Worm (Caenorhabditis elegans) whole organism, mixed stage, embryonic: ENCODE results near the gene gegf-1.

Experiments
- M03D4.4 ChIP-seq: sonication (generic microtip); optimal IDR thresholded peaks from 2 replicates; lab custom pipeline; 2017; ENCODE audit warnings: mild to moderate bottlenecking, missing genetic modification characterization, missing compliant biosample characterization
- bed-3 ChIP-seq: fragments of 200-800 bp; sonication (Bioruptor generic); optimal IDR thresholded peaks from 3 replicates; lab custom pipeline; 2018; ENCODE audit warnings: mild to moderate bottlenecking, missing genetic modification characterization, moderate library complexity, missing compliant biosample characterization
- blmp-1 ChIP-seq: fragments of 150-350 bp; optimal IDR thresholded peaks from 2 replicates; lab custom pipeline; 2014; ENCODE audit warnings: missing biosample characterization, missing genetic modification characterization
- ceh-39 ChIP-seq: fragments of 150-350 bp; optimal IDR thresholded peaks from 2 replicates; lab custom pipeline; 2014; ENCODE audit warnings: missing biosample characterization, missing genetic modification characterization
- ceh-43 ChIP-seq: fragments of 200-800 bp; sonication (Bioruptor generic); optimal IDR thresholded peaks from 2 replicates; lab custom pipeline; 2018; ENCODE audit warnings: mild to moderate bottlenecking, missing genetic modification characterization, moderate library complexity, missing compliant biosample characterization
- ceh-83 ChIP-seq: fragments of 200-800 bp; sonication (Bioruptor generic); optimal IDR thresholded peaks from 2 replicates; lab custom pipeline; 2018; ENCODE audit warnings: mild to moderate bottlenecking, missing genetic modification characterization, missing compliant biosample characterization
- ces-1 ChIP-seq: fragments of 150-350 bp; optimal IDR thresholded peaks from 2 replicates; lab custom pipeline; 2014; ENCODE audit warnings: missing biosample characterization, missing genetic modification reagents, missing genetic modification characterization
- cnd-1 ChIP-seq: fragments of 200-800 bp; sonication (Bioruptor generic); optimal IDR thresholded peaks from 2 replicates; lab custom pipeline; 2018; ENCODE audit warnings: mild to moderate bottlenecking, missing genetic modification characterization, missing compliant biosample characterization
- drap-1 ChIP-seq: fragments of 200-800 bp; sonication (Bioruptor generic); optimal IDR thresholded peaks from 3 replicates; lab custom pipeline; 2018; ENCODE audit warnings: mild to moderate bottlenecking, missing genetic modification characterization, missing compliant biosample characterization
- elt-1 ChIP-seq: sonication (generic microtip); optimal IDR thresholded peaks from 2 replicates; lab custom pipeline; 2017; ENCODE audit warnings: missing genetic modification characterization, mild to moderate bottlenecking, missing compliant biosample characterization, antibody characterized with exemption, moderate library complexity, borderline replicate concordance; ENCODE audit not compliant: insufficient read depth
- elt-3 ChIP-seq: fragments of 150-350 bp; optimal IDR thresholded peaks from 2 replicates; lab custom pipeline; 2014; ENCODE audit warnings: missing biosample characterization, missing genetic modification characterization
- flh-1 ChIP-seq: fragments of 200-800 bp; sonication (Bioruptor generic); optimal IDR thresholded peaks from 2 replicates; lab custom pipeline; 2018; ENCODE audit warnings: mild to moderate bottlenecking, missing genetic modification characterization, moderate library complexity, missing compliant biosample characterization
- ham-2 ChIP-seq: fragments of 200-800 bp; sonication (Bioruptor generic); optimal IDR thresholded peaks from 2 replicates; lab custom pipeline; 2018; ENCODE audit warnings: mild to moderate bottlenecking, missing genetic modification characterization, missing compliant biosample characterization
- hlh-1 ChIP-seq: fragments of 150-350 bp; optimal IDR thresholded peaks from 2 replicates; lab custom pipeline; 2014; ENCODE audit warnings: missing biosample characterization, missing genetic modification reagents, missing genetic modification characterization
- lin-13 ChIP-seq: fragments of 150-350 bp; optimal IDR thresholded peaks from 2 replicates; lab custom pipeline; 2014; ENCODE audit warnings: missing biosample characterization, missing genetic modification characterization
- lin-32 ChIP-seq: fragments of 200-800 bp; sonication (Bioruptor generic); optimal IDR thresholded peaks from 2 replicates; lab custom pipeline; 2018; ENCODE audit warnings: mild to moderate bottlenecking, missing genetic modification characterization, missing compliant biosample characterization
- lsy-2 ChIP-seq: fragments of 150-350 bp; optimal IDR thresholded peaks from 2 replicates; lab custom pipeline; 2014; ENCODE audit warnings: missing biosample characterization, missing genetic modification characterization
- mab-5 ChIP-seq: fragments of 150-350 bp; optimal IDR thresholded peaks from 2 replicates; lab custom pipeline; 2014; ENCODE audit warnings: missing biosample characterization, missing genetic modification characterization
- mep-1 ChIP-seq: fragments of 150-350 bp; optimal IDR thresholded peaks from 2 replicates; lab custom pipeline; 2017; ENCODE audit warnings: missing biosample characterization, missing genetic modification reagents, missing genetic modification characterization, inconsistent platforms
- mls-2 ChIP-seq: sonication (generic microtip); optimal IDR thresholded peaks from 2 replicates; lab custom pipeline; 2016; ENCODE audit warnings: mild to moderate bottlenecking, missing genetic modification characterization, moderate library complexity, missing compliant biosample characterization
- nhr-12 ChIP-seq: fragments of 150-350 bp; optimal IDR thresholded peaks from 2 replicates; lab custom pipeline; 2014; ENCODE audit warnings: missing biosample characterization, missing genetic modification characterization
- nhr-2 ChIP-seq: fragments of 150-350 bp; optimal IDR thresholded peaks from 2 replicates; lab custom pipeline; 2014; ENCODE audit warnings: missing biosample characterization, missing genetic modification characterization
- nhr-237 ChIP-seq: fragments of 150-350 bp; optimal IDR thresholded peaks from 2 replicates; lab custom pipeline; 2014; ENCODE audit warnings: missing biosample characterization, missing genetic modification characterization
- nhr-28 ChIP-seq: fragments of 150-350 bp; optimal IDR thresholded peaks from 2 replicates; lab custom pipeline; 2014; ENCODE audit warnings: missing biosample characterization, missing genetic modification characterization
- nhr-76 ChIP-seq: sonication (generic microtip); optimal IDR thresholded peaks from 2 replicates; lab custom pipeline; 2017; ENCODE audit warnings: missing biosample characterization, missing genetic modification characterization
- pha-4 ChIP-seq: fragments of 150-350 bp; optimal IDR thresholded peaks from 2 replicates; lab custom pipeline; 2018; ENCODE audit warnings: missing biosample characterization, missing genetic modification reagents, missing genetic modification characterization
- sem-2 ChIP-seq: fragments of 200-800 bp; sonication (Bioruptor generic); optimal IDR thresholded peaks from 2 replicates; lab custom pipeline; 2018; ENCODE audit warnings: mild to moderate bottlenecking, missing genetic modification characterization, missing compliant biosample characterization
- snpc-4 ChIP-seq: fragments of 150-350 bp; optimal IDR thresholded peaks from 2 replicates; lab custom pipeline; 2014; ENCODE audit warnings: missing biosample characterization, missing genetic modification characterization
- sptf-1 ChIP-seq: sonication (generic microtip); optimal IDR thresholded peaks from 2 replicates; lab custom pipeline; 2017; ENCODE audit warnings: mild to moderate bottlenecking, missing genetic modification characterization, moderate library complexity, missing compliant biosample characterization
- tbx-8 ChIP-seq: fragments of 200-800 bp; sonication (Bioruptor generic); optimal IDR thresholded peaks from 2 replicates; lab custom pipeline; 2018; ENCODE audit warnings: mild to moderate bottlenecking, missing genetic modification characterization, moderate library complexity, missing compliant biosample characterization
- unc-120 ChIP-seq: sonication (generic microtip); optimal IDR thresholded peaks from 2 replicates; lab custom pipeline; 2017; ENCODE audit warnings: missing genetic modification characterization, missing compliant biosample characterization; ENCODE audit not compliant: poor library complexity, severe bottlenecking
- unc-39 ChIP-seq: fragments of 150-350 bp; optimal IDR thresholded peaks from 2 replicates; lab custom pipeline; 2014; ENCODE audit warnings: missing biosample characterization, missing genetic modification characterization
- unc-62 ChIP-seq: fragments of 150-350 bp; optimal IDR thresholded peaks from 2 replicates; lab custom pipeline; 2014; ENCODE audit warnings: missing biosample characterization, missing genetic modification reagents, missing genetic modification characterization
- zip-8 ChIP-seq: fragments of 150-350 bp; optimal IDR thresholded peaks from 2 replicates; lab custom pipeline; 2014; ENCODE audit warnings: missing biosample characterization, missing genetic modification characterization
- ztf-11 ChIP-seq: fragments of 150-350 bp; optimal IDR thresholded peaks from 2 replicates; lab custom pipeline; 2014; ENCODE audit warnings: missing biosample characterization, missing genetic modification characterization

Gene gegf-1

DNA sequence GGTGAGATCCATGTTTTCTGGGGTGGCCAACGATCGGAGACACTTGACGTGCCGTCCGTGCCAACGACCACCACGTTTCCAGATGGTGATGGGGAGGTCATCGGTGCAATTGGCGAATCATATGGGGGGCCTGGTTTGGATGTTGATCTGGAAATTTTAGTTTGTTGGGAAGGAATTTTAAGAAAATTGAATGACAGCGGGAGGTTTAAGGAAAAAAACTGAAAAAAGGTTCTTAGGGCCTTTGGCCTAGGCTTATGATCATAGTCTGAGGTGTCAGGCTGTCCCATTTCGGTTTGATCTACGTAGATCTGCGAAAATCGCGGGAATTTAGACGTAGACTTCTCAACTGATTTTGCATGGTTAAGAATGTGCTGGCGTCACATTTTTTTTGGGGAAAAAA is 9.9 kb downstream of the gegf-1 start, which contains the start of gene col-99:
TSS of gene col-99 (minus strand) at position 101 of the 400 bp plus-strand sequence.
- TF ChIP-seq pha-4 (tag; lab: Kevin White, UChicago): no peak

- TF ChIP-seq drap-1 (peak; percentile 96), ces-1 (GFP tag; lab: Kevin White, UChicago) (peak; percentile 55), flh-1 (peak; percentile 88), ceh-39 (tag; lab: Kevin White, UChicago) (peak; percentile 22), nhr-12 (tag; lab: Kevin White, UChicago) (peak; percentile 34), lsy-2 (tag; lab: Kevin White, UChicago) (peak; percentile 61), lin-13 (tag; lab: Kevin White, UChicago) (peak; percentile 76), snpc-4 (tag; lab: Kevin White, UChicago) (no peak), mls-2 (tag; lab: Kevin White, UChicago) (peak; percentile 97), unc-62 (peak; percentile 63), M03D4.4 (tag; lab: Kevin White, UChicago) (peak; percentile 96), ceh-43 (peak; percentile 94), nhr-28 (no peak), nhr-76 (tag; lab: Kevin White, UChicago) (no peak), lin-32 (GFP tag; lab: Kevin White, UChicago) (peak; percentile 92), zip-8 (tag; lab: Kevin White, UChicago) (no peak), mab-5 (no peak), blmp-1 (tag; lab: Kevin White, UChicago) (no peak), hlh-1 (tag; lab: Kevin White, UChicago) (peak; percentile 81), cnd-1 (tag; lab: Kevin White, UChicago) (peak; percentile 97), unc-39 (tag; lab: Kevin White, UChicago) (no peak), pha-4 (tag; lab: Kevin White, UChicago) (no peak), ztf-11 (tag; lab: Kevin White, UChicago) (peak; percentile 50), sem-2 (GFP tag; lab: Kevin White, UChicago) (peak; percentile 92), ham-2 (peak; percentile 93), unc-120 (tag; lab: Kevin White, UChicago) (peak; percentile 96), tbx-8 (GFP tag; lab: Kevin White, UChicago) (peak; percentile 91), nhr-2 (tag; lab: Kevin White, UChicago) (no peak), elt-3 (tag; lab: Kevin White, UChicago) (peak; percentile 34), elt-1 (tag; lab: Kevin White, UChicago) (peak; percentile 38), ceh-83 (GFP tag; lab: Kevin White, UChicago) (peak; percentile 98), sptf-1 (tag; lab: Kevin White, UChicago) (peak; percentile 98), mep-1 (peak; percentile 56), bed-3 (GFP tag; lab: Kevin White, UChicago) (peak; percentile 91), nhr-237 (tag; lab: Kevin White, UChicago) (no peak)
Observed at ce11 chrIV:143807-144371, 13.8 kb downstream of the gegf-1 start.

DNA sequence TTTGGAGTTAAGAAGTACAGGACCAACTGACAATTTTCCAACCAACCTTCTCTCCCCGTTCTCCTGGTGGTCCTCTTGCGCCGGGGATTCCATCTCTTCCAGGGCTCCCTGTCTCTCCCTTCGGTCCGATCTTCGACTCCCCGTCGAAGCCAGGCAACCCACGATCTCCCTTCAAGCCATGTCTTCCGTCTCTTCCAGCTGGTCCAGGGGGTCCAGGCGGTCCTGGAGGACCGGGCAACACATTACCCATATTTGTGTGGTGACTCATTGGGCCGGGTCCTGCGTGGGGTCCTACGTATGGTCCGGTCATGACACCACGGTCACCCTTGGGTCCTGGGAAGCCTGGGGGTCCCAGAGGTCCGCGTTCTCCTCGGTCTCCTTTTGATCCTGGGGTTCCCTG is 16.7 kb downstream of the gegf-1 start:
- TF ChIP-seq ham-2 (no peak), sem-2 (GFP tag; lab: Kevin White, UChicago) (no peak), nhr-2 (tag; lab: Kevin White, UChicago) (no peak), unc-39 (tag; lab: Kevin White, UChicago) (no peak), mep-1 (no peak), flh-1 (no peak), lin-13 (tag; lab: Kevin White, UChicago) (no peak), elt-1 (tag; lab: Kevin White, UChicago) (no peak), ceh-43 (no peak), ceh-83 (GFP tag; lab: Kevin White, UChicago) (no peak), ceh-39 (tag; lab: Kevin White, UChicago) (no peak), M03D4.4 (tag; lab: Kevin White, UChicago) (no peak), elt-3 (tag; lab: Kevin White, UChicago) (no peak), snpc-4 (tag; lab: Kevin White, UChicago) (no peak), ztf-11 (tag; lab: Kevin White, UChicago) (no peak), zip-8 (tag; lab: Kevin White, UChicago) (no peak)
